Fruit fly (Drosophila melanogaster): ENCODE measurements around the gene Fer1.

DNA sequence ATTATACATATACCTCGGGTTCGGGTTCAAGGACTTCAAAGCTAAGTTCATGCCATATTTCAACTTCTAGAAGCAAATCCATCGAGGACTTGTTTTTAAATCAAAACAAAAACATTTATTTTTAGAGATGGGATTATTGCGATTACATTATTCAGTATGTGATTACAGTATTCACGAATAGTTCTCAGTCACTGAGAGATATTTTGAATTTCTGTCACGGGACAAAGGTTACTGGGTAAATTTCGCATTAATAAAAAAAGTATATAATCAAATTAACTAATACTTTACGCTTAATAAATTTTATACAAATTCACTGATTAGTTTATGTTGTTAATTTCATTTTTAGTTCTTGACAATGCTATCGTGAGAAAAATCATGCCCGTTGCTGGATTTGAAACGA, 42.4 kb upstream of the Fer1 start:
- TF ChIP-seq psq (optimal IDR thresholded peaks at IDR 0.05) = no peak
- no peak for TF ChIP-seq Sin3A (optimal IDR thresholded peaks at IDR 0.05)
- no peak for TF ChIP-seq insv (optimal IDR thresholded peaks at IDR 0.05)
- no peak for TF ChIP-seq ttk (optimal IDR thresholded peaks at IDR 0.05)
- no peak for TF ChIP-seq h (optimal IDR thresholded peaks at IDR 0.05)
- no peak for TF ChIP-seq Myc (optimal IDR thresholded peaks at IDR 0.05)

Data from Kc167 (cell line).